Fruit fly (Drosophila melanogaster) whole organism, embryonic: ENCODE measurements around the gene CG14232.

Experiments used
- Bgb ChIP-seq: fragments of 200-800 bp; sonication (Bioruptor generic); IDR thresholded peaks from 2 replicates; pipeline ENCODE4 v1.3.6; 2022; ENCODE audit warnings: missing biosample characterization, missing genetic modification characterization; ENCODE audit not compliant: partially characterized antibody
- CG10147 ChIP-seq: fragments of 200-800 bp; sonication (Bioruptor generic); optimal IDR thresholded peaks from 2 replicates; lab custom pipeline; 2019; ENCODE audit warnings: missing biosample characterization, mild to moderate bottlenecking, missing genetic modification characterization, moderate library complexity
- CG10431 ChIP-seq: fragments of 200-800 bp; sonication (Bioruptor generic); optimal IDR thresholded peaks from 3 replicates; lab custom pipeline; 2018; ENCODE audit warnings: missing biosample characterization, mild to moderate bottlenecking, missing genetic modification characterization
- CG10565 ChIP-seq: fragments of 200-800 bp; sonication (Bioruptor generic); optimal IDR thresholded peaks from 3 replicates; lab custom pipeline; 2016; ENCODE audit warnings: missing biosample characterization, mild to moderate bottlenecking, missing genetic modification characterization
- CG11456 ChIP-seq: fragments of 200-800 bp; sonication (Bioruptor generic); IDR thresholded peaks from 3 replicates; pipeline ENCODE4 v1.3.6; 2022; ENCODE audit warnings: missing biosample characterization, missing genetic modification characterization
- CG12659 ChIP-seq: fragments of 200-800 bp; sonication (Bioruptor generic); optimal IDR thresholded peaks from 3 replicates; lab custom pipeline; 2017; ENCODE audit warnings: mild to moderate bottlenecking, missing biosample characterization, missing genetic modification reagents, missing genetic modification characterization
- CG12942 ChIP-seq: fragments of 200-800 bp; sonication (Bioruptor generic); optimal IDR thresholded peaks from 3 replicates; lab custom pipeline; 2016; ENCODE audit warnings: missing biosample characterization, missing genetic modification characterization
- CG13894 ChIP-seq: fragments of 200-800 bp; sonication (Bioruptor generic); optimal IDR thresholded peaks from 3 replicates; lab custom pipeline; 2018; ENCODE audit warnings: missing biosample characterization, mild to moderate bottlenecking, missing genetic modification characterization, moderate library complexity
- CG15601 ChIP-seq: fragments of 200-800 bp; sonication (Bioruptor generic); optimal IDR thresholded peaks from 3 replicates; lab custom pipeline; 2019; ENCODE audit warnings: missing biosample characterization, mild to moderate bottlenecking, missing genetic modification characterization, moderate library complexity
- CG17385 ChIP-seq: fragments of 200-800 bp; sonication (Bioruptor generic); optimal IDR thresholded peaks from 3 replicates; lab custom pipeline; 2018; ENCODE audit warnings: missing biosample characterization, mild to moderate bottlenecking, missing genetic modification characterization
- CG17912 ChIP-seq: fragments of 200-800 bp; sonication (Bioruptor generic); optimal IDR thresholded peaks from 2 replicates; lab custom pipeline; 2018; ENCODE audit warnings: missing biosample characterization, mild to moderate bottlenecking, missing genetic modification characterization
- CG2202 ChIP-seq: fragments of 200-800 bp; sonication (Bioruptor generic); optimal IDR thresholded peaks from 2 replicates; lab custom pipeline; 2018; ENCODE audit warnings: missing biosample characterization, mild to moderate bottlenecking, missing genetic modification characterization
- CG30403 ChIP-seq: fragments of 200-800 bp; sonication (Bioruptor generic); optimal IDR thresholded peaks from 3 replicates; lab custom pipeline; 2016; ENCODE audit warnings: missing biosample characterization, missing genetic modification characterization
- CG3065 ChIP-seq: fragments of 200-800 bp; sonication (Bioruptor generic); optimal IDR thresholded peaks from 2 replicates; lab custom pipeline; 2016; ENCODE audit warnings: missing biosample characterization, missing genetic modification characterization
- CG31388 ChIP-seq: fragments of 200-800 bp; sonication (Bioruptor generic); optimal IDR thresholded peaks from 2 replicates; lab custom pipeline; 2016; ENCODE audit warnings: missing biosample characterization, missing genetic modification characterization
- CG33213 ChIP-seq: fragments of 200-800 bp; sonication (Bioruptor generic); optimal IDR thresholded peaks from 3 replicates; lab custom pipeline; 2016; ENCODE audit warnings: missing biosample characterization, missing genetic modification characterization
- CG34376 ChIP-seq: fragments of 200-800 bp; sonication (Bioruptor generic); optimal IDR thresholded peaks from 2 replicates; lab custom pipeline; 2018; ENCODE audit warnings: missing biosample characterization, mild to moderate bottlenecking, missing genetic modification characterization
- CG3726 ChIP-seq: fragments of 200-800 bp; sonication (Bioruptor generic); IDR thresholded peaks from 3 replicates; pipeline ENCODE4, ENCODE4 v1.3.6; 2022; ENCODE audit warnings: missing biosample characterization, missing genetic modification characterization
- CG42726 ChIP-seq: fragments of 200-800 bp; sonication (Bioruptor generic); IDR thresholded peaks from 2 replicates; pipeline ENCODE4 v1.3.6; 2022; ENCODE audit warnings: missing biosample characterization, missing genetic modification characterization; ENCODE audit not compliant: partially characterized antibody
- CG4404 ChIP-seq: fragments of 200-800 bp; sonication (Bioruptor generic); IDR thresholded peaks from 2 replicates; pipeline ENCODE4 v1.3.6; 2022; ENCODE audit warnings: missing biosample characterization, missing genetic modification characterization
- CG4424 ChIP-seq: fragments of 200-800 bp; sonication (Bioruptor generic); optimal IDR thresholded peaks from 3 replicates; lab custom pipeline; 2016; ENCODE audit warnings: missing biosample characterization, missing genetic modification characterization
- CG5180 ChIP-seq: fragments of 200-800 bp; sonication (Bioruptor generic); optimal IDR thresholded peaks from 3 replicates; lab custom pipeline; 2017; ENCODE audit warnings: missing biosample characterization, missing genetic modification characterization, mild to moderate bottlenecking, moderate library complexity, missing genetic modification reagents
- CG6175 ChIP-seq: fragments of 200-800 bp; sonication (Bioruptor generic); IDR thresholded peaks from 3 replicates; pipeline ENCODE4 v1.3.6; 2022; ENCODE audit warnings: missing biosample characterization, missing genetic modification characterization
- CG7556 ChIP-seq: fragments of 200-800 bp; sonication (Bioruptor generic); optimal IDR thresholded peaks from 2 replicates; lab custom pipeline; 2017; ENCODE audit warnings: missing biosample characterization, mild to moderate bottlenecking, missing genetic modification characterization
- CG7987 ChIP-seq: fragments of 200-800 bp; sonication (Bioruptor generic); optimal IDR thresholded peaks from 2 replicates; lab custom pipeline; 2018; ENCODE audit warnings: missing biosample characterization, mild to moderate bottlenecking, missing genetic modification characterization, moderate library complexity
- CG8281 ChIP-seq: fragments of 200-800 bp; sonication (Bioruptor generic); optimal IDR thresholded peaks from 2 replicates; lab custom pipeline; 2018; ENCODE audit warnings: missing biosample characterization, mild to moderate bottlenecking, missing genetic modification characterization, moderate library complexity
- CG8765 ChIP-seq: fragments of 200-800 bp; sonication (Bioruptor generic); IDR thresholded peaks from 2 replicates; pipeline ENCODE4 v1.3.6; 2022; ENCODE audit warnings: missing biosample characterization, missing genetic modification characterization
- GATAe ChIP-seq: fragments of 200-800 bp; sonication (Bioruptor generic); conservative IDR thresholded peaks from 2 replicates; pipeline ENCODE4 v1.3.6; 2022; ENCODE audit warnings: missing biosample characterization, missing genetic modification characterization
- Hr39 ChIP-seq: fragments of >200 bp; optimal IDR thresholded peaks from 2 replicates; lab custom pipeline; 2017
- Hr51 ChIP-seq, 2 experiments: fragments of 200-800 bp; sonication (Bioruptor generic); optimal IDR thresholded peaks; 2 replicates in 1 of 2; 3 replicates in 1 of 2; lab custom pipeline; 2016 to 2018; ENCODE audit warnings: missing biosample characterization in 2 of 2, missing genetic modification characterization in 2 of 2, mild to moderate bottlenecking in 1 of 2, moderate library complexity in 1 of 2
- Mes4 ChIP-seq: fragments of 200-800 bp; sonication (Bioruptor generic); optimal IDR thresholded peaks from 2 replicates; lab custom pipeline; 2016; ENCODE audit warnings: missing biosample characterization, missing genetic modification characterization
- Nf-YB ChIP-seq: fragments of 200-800 bp; sonication (Bioruptor generic); optimal IDR thresholded peaks from 3 replicates; lab custom pipeline; 2019; ENCODE audit warnings: missing biosample characterization, mild to moderate bottlenecking, missing genetic modification characterization, moderate library complexity
- Scr ChIP-seq: fragments of 200-800 bp; sonication (Bioruptor generic); IDR thresholded peaks from 2 replicates; pipeline ENCODE4 v1.3.6; 2022; ENCODE audit warnings: missing biosample characterization, missing genetic modification characterization; ENCODE audit not compliant: partially characterized antibody
- Sox102F ChIP-seq: fragments of 200-800 bp; sonication (Bioruptor generic); optimal IDR thresholded peaks from 2 replicates; lab custom pipeline; 2018; ENCODE audit warnings: missing biosample characterization, mild to moderate bottlenecking, missing genetic modification characterization, moderate library complexity
- Trl ChIP-seq, 3 experiments: fragments of >200 bp in 2 of 3; fragments of 200-800 bp in 1 of 3; sonication (Bioruptor generic) in 1 of 3; optimal IDR thresholded peaks; 2 replicates in 1 of 3; 3 replicates in 2 of 3; lab custom pipeline; 2016 to 2017; ENCODE audit warnings: missing biosample characterization in 1 of 3, missing genetic modification characterization in 1 of 3
- ase ChIP-seq: fragments of 200-800 bp; sonication (Bioruptor generic); IDR thresholded peaks from 3 replicates; pipeline ENCODE4 v1.3.6; 2022; ENCODE audit warnings: missing biosample characterization, missing genetic modification characterization
- bcd ChIP-seq: fragments of 200-800 bp; sonication (Bioruptor generic); optimal IDR thresholded peaks from 2 replicates; lab custom pipeline; 2017; ENCODE audit warnings: missing biosample characterization, mild to moderate bottlenecking, missing genetic modification characterization
- chif ChIP-seq, 2 experiments: fragments of 200-800 bp; sonication (Bioruptor generic); optimal IDR thresholded peaks; 3 replicates each; lab custom pipeline; 2016; ENCODE audit warnings: missing biosample characterization in 2 of 2, missing genetic modification characterization in 2 of 2
- corto ChIP-seq: fragments of 200-800 bp; sonication (Bioruptor generic); optimal IDR thresholded peaks from 2 replicates; lab custom pipeline; 2016; ENCODE audit warnings: missing biosample characterization, mild to moderate bottlenecking, missing genetic modification characterization, moderate library complexity
- dysf ChIP-seq: fragments of 200-800 bp; sonication (Bioruptor generic); IDR thresholded peaks from 3 replicates; pipeline ENCODE4 v1.3.6; 2022; ENCODE audit warnings: missing biosample characterization, missing genetic modification characterization
- grau ChIP-seq: fragments of 200-800 bp; optimal IDR thresholded peaks from 3 replicates; lab custom pipeline; 2019; ENCODE audit warnings: missing biosample characterization, mild to moderate bottlenecking, missing genetic modification characterization, moderate library complexity
- kah ChIP-seq: fragments of 200-800 bp; sonication (Bioruptor generic); optimal IDR thresholded peaks from 2 replicates; lab custom pipeline; 2018; ENCODE audit warnings: missing biosample characterization, mild to moderate bottlenecking, missing genetic modification characterization
- ken ChIP-seq: fragments of 200-800 bp; sonication (Bioruptor generic); IDR thresholded peaks from 3 replicates; pipeline ENCODE4 v1.3.6; 2022; ENCODE audit warnings: missing biosample characterization, missing genetic modification characterization
- nerfin-2 ChIP-seq: fragments of 200-800 bp; sonication (Bioruptor generic); IDR thresholded peaks from 2 replicates; pipeline ENCODE4 v1.3.6; 2022; ENCODE audit warnings: missing biosample characterization, missing genetic modification characterization; ENCODE audit not compliant: partially characterized antibody
- ranshi ChIP-seq: fragments of 200-800 bp; sonication (Bioruptor generic); IDR thresholded peaks from 2 replicates; pipeline ENCODE4 v1.3.6; 2022; ENCODE audit warnings: missing biosample characterization, missing genetic modification characterization
- sqz ChIP-seq: fragments of 200-800 bp; sonication (Bioruptor generic); optimal IDR thresholded peaks from 3 replicates; lab custom pipeline; 2018; ENCODE audit warnings: missing biosample characterization, mild to moderate bottlenecking, missing genetic modification characterization
- wor ChIP-seq: fragments of 200-800 bp; sonication (Bioruptor generic); IDR thresholded peaks from 2 replicates; pipeline ENCODE4 v1.3.6; 2022; ENCODE audit warnings: missing biosample characterization, missing genetic modification characterization
- zfh1 ChIP-seq: fragments of 200-800 bp; sonication (Bioruptor generic); IDR thresholded peaks from 3 replicates; pipeline ENCODE4 v1.3.6; 2022; ENCODE audit warnings: missing biosample characterization, missing genetic modification characterization
- zfh2 ChIP-seq: fragments of 200-800 bp; sonication (Bioruptor generic); optimal IDR thresholded peaks from 2 replicates; lab custom pipeline; 2016; ENCODE audit warnings: missing biosample characterization, missing genetic modification characterization

Gene CG14232

DNA sequence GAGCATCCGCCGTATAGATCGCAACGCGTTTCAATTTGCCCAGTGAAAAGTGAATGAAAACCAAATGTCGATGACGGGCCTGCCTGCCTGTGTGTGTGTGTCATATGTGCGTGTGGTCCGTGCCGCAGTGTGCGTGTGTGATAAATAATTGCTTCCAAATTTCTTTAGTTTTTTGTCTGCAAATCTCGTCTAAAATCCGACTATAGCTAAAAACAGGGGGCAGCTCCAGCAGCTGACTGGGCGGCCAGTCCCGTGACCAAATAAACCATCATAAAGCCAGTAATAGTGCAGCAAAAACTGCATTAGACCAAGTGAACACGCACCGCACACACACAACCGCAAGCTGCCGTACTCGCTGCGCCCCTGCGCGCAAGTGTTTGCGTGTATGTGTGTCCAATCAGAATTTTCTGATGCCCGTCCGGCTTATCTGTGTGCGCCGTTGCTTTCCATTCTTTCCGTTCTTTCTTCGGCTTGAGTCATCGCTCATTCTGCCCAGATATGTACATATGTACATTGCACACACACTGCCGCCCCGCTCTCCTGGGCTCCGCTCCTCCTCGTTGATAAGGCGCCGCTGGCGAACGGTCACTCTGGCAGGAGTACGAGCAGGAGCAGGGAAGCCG is 6.7 kb downstream of the CG14232 start (continued):
- TF ChIP-seq Hr51 (GFP tag; optimal IDR thresholded peaks at IDR 0.05; lab: Kevin White, UChicago) (peak in 1 of 2 experiments; percentile 11), Nf-YB (GFP tag; lab: Kevin White, UChicago) (peak; percentile 83), CG3726 (GFP tag; lab: Robert Waterston, UW) (no peak), sqz (GFP tag; lab: Kevin White, UChicago) (no peak), bcd (no peak), corto (GFP tag; lab: Kevin White, UChicago) (no peak), CG15601 (tag; lab: Kevin White, UChicago) (no peak), CG7987 (GFP tag; lab: Kevin White, UChicago) (no peak), CG10147 (GFP tag; lab: Kevin White, UChicago) (no peak), CG7556 (no peak), CG8765 (no peak), CG17385 (GFP tag; lab: Kevin White, UChicago) (no peak), CG12942 (GFP tag; lab: Kevin White, UChicago) (no peak), Sox102F (GFP tag; lab: Kevin White, UChicago) (no peak), CG6175 (GFP tag; lab: Robert Waterston, UW) (no peak), CG17912 (no peak), GATAe (0 out of 2 replicates have a peak, but pooled peaks have one; percentile 22), dysf (GFP tag; lab: Robert Waterston, UW) (no peak), ranshi (GFP tag; lab: Robert Waterston, UW) (0 out of 2 replicates have a peak, but pooled peaks have one; percentile 27), CG34376 (GFP tag; lab: Kevin White, UChicago) (no peak), zfh2 (GFP tag; lab: Kevin White, UChicago) (no peak), nerfin-2 (GFP tag; lab: Robert Waterston, UW) (no peak), Mes4 (no peak), Scr (GFP tag; lab: Robert Waterston, UW) (0 out of 2 replicates have a peak, but pooled peaks have one; percentile 2), Bgb (GFP tag; lab: Robert Waterston, UW) (no peak), ase (GFP tag; lab: Robert Waterston, UW) (no peak), CG2202 (tag; lab: Kevin White, UChicago) (no peak), CG4424 (GFP tag; lab: Kevin White, UChicago) (no peak), CG3065 (GFP tag; lab: Kevin White, UChicago) (no peak), Trl (optimal IDR thresholded peaks at IDR 0.05; lab: Kevin White, UChicago) (peak in 1 of 2 experiments; percentile 10), Trl (GFP tag; optimal IDR thresholded peaks at IDR 0.05; lab: Kevin White, UChicago) (no peak), CG4404 (GFP tag; lab: Robert Waterston, UW) (no peak), CG33213 (GFP tag; lab: Kevin White, UChicago) (no peak), Hr39 (lab: Kevin White, UChicago) (no peak), zfh1 (GFP tag; lab: Robert Waterston, UW) (0 out of 3 replicates have a peak, but pooled peaks have one; percentile 27), CG42726 (GFP tag; lab: Robert Waterston, UW) (no peak), CG11456 (GFP tag; lab: Robert Waterston, UW) (0 out of 3 replicates have a peak, but pooled peaks have one; percentile 22), CG5180 (no peak), CG12659 (GFP tag; lab: Kevin White, UChicago) (no peak), wor (GFP tag; lab: Robert Waterston, UW) (no peak), chif (GFP tag; optimal IDR thresholded peaks at IDR 0.05; lab: Kevin White, UChicago) (no peak), CG8281 (no peak), CG31388 (GFP tag; lab: Kevin White, UChicago) (no peak), grau (tag; lab: Kevin White, UChicago) (no peak), CG10431 (no peak), CG30403 (no peak), kah (GFP tag; lab: Kevin White, UChicago) (no peak), CG10565 (GFP tag; lab: Kevin White, UChicago) (no peak), ken (GFP tag; lab: Robert Waterston, UW) (no peak), CG13894 (no peak)
